Fruit fly (Drosophila melanogaster) whole organism, prepupa: Measurements from ENCODE around the gene firl.

Source experiments
- Blimp-1 ChIP-seq: fragments of 200-800 bp; sonication (Bioruptor generic); optimal IDR thresholded peaks from 3 replicates; lab custom pipeline; 2017; ENCODE audit warnings: missing biosample characterization, missing genetic modification characterization, mild to moderate bottlenecking, moderate library complexity, missing genetic modification reagents
- CG10631 ChIP-seq: fragments of 200-800 bp; sonication (Bioruptor generic); optimal IDR thresholded peaks from 2 replicates; lab custom pipeline; 2016; ENCODE audit warnings: missing biosample characterization, missing genetic modification characterization
- CG10669 ChIP-seq: fragments of 200-800 bp; sonication (Bioruptor generic); optimal IDR thresholded peaks from 3 replicates; lab custom pipeline; 2018; ENCODE audit warnings: missing biosample characterization, mild to moderate bottlenecking, missing genetic modification characterization, moderate library complexity
- CG11294 ChIP-seq: fragments of 200-800 bp; sonication (Bioruptor generic); IDR thresholded peaks from 2 replicates; pipeline ENCODE4 v1.3.6; 2022; ENCODE audit warnings: missing biosample characterization, missing genetic modification characterization
- CG15336 ChIP-seq: fragments of 200-800 bp; sonication (Bioruptor generic); IDR thresholded peaks from 2 replicates; pipeline ENCODE4 v1.3.6; 2022; ENCODE audit warnings: missing biosample characterization, missing genetic modification characterization
- CG1621 ChIP-seq: fragments of 200-800 bp; sonication (Bioruptor generic); optimal IDR thresholded peaks from 3 replicates; lab custom pipeline; 2018; ENCODE audit warnings: missing biosample characterization, mild to moderate bottlenecking, missing genetic modification characterization
- CG16779 ChIP-seq: fragments of 200-800 bp; sonication (Bioruptor generic); optimal IDR thresholded peaks from 3 replicates; lab custom pipeline; 2017; ENCODE audit warnings: missing biosample characterization, mild to moderate bottlenecking, missing genetic modification characterization
- CG32006 ChIP-seq: fragments of 200-800 bp; sonication (Bioruptor generic); optimal IDR thresholded peaks from 3 replicates; lab custom pipeline; 2017; ENCODE audit warnings: missing biosample characterization, mild to moderate bottlenecking, missing genetic modification characterization
- CG34406 ChIP-seq: fragments of 200-800 bp; sonication (Bioruptor generic); optimal IDR thresholded peaks from 3 replicates; lab custom pipeline; 2016; ENCODE audit warnings: missing biosample characterization, missing genetic modification characterization
- CG4318 ChIP-seq: fragments of 200-800 bp; sonication (Bioruptor generic); optimal IDR thresholded peaks from 3 replicates; lab custom pipeline; 2017; ENCODE audit warnings: missing biosample characterization, mild to moderate bottlenecking, missing genetic modification characterization
- CG6163 ChIP-seq: fragments of 200-800 bp; sonication (Bioruptor generic); IDR thresholded peaks from 3 replicates; pipeline ENCODE4 v1.3.6; 2022; ENCODE audit warnings: missing biosample characterization, missing genetic modification characterization
- CG6276 ChIP-seq: fragments of 200-800 bp; sonication (Bioruptor generic); optimal IDR thresholded peaks from 2 replicates; lab custom pipeline; 2017; ENCODE audit warnings: missing biosample characterization, mild to moderate bottlenecking, missing genetic modification characterization
- CG6792 ChIP-seq: fragments of 200-800 bp; sonication (Bioruptor generic); optimal IDR thresholded peaks from 3 replicates; lab custom pipeline; 2016; ENCODE audit warnings: missing biosample characterization, missing genetic modification characterization
- CG6808 ChIP-seq: fragments of 200-800 bp; sonication (Bioruptor generic); optimal IDR thresholded peaks from 3 replicates; lab custom pipeline; 2017; ENCODE audit warnings: missing biosample characterization, missing genetic modification characterization, mild to moderate bottlenecking, moderate library complexity, missing genetic modification reagents
- CG6854 ChIP-seq: fragments of 200-800 bp; sonication (Bioruptor generic); optimal IDR thresholded peaks from 2 replicates; lab custom pipeline; 2017; ENCODE audit warnings: missing biosample characterization, mild to moderate bottlenecking, missing genetic modification characterization
- CG7368 ChIP-seq: fragments of 200-800 bp; sonication (Bioruptor generic); optimal IDR thresholded peaks from 3 replicates; lab custom pipeline; 2016; ENCODE audit warnings: missing biosample characterization, missing genetic modification characterization
- CG8119 ChIP-seq: fragments of 200-800 bp; sonication (Bioruptor generic); IDR thresholded peaks from 3 replicates; pipeline ENCODE4 v1.3.6; 2022; ENCODE audit warnings: missing biosample characterization, missing genetic modification characterization
- CG8319 ChIP-seq: fragments of 200-800 bp; sonication (Bioruptor generic); optimal IDR thresholded peaks from 3 replicates; lab custom pipeline; 2016; ENCODE audit warnings: missing biosample characterization, missing genetic modification characterization
- CG8632 ChIP-seq: fragments of 200-800 bp; sonication (Bioruptor generic); optimal IDR thresholded peaks from 3 replicates; lab custom pipeline; 2016; ENCODE audit warnings: missing biosample characterization, missing genetic modification characterization
- CG9139 ChIP-seq: fragments of 200-800 bp; sonication (Bioruptor generic); optimal IDR thresholded peaks from 3 replicates; lab custom pipeline; 2017; ENCODE audit warnings: missing biosample characterization, mild to moderate bottlenecking, missing genetic modification characterization
- Eip75B ChIP-seq: fragments of 200-800 bp; sonication (Bioruptor generic); optimal IDR thresholded peaks from 3 replicates; lab custom pipeline; 2016; ENCODE audit warnings: missing biosample characterization, missing genetic modification characterization
- Eip78C ChIP-seq: fragments of 200-800 bp; sonication (Bioruptor generic); peaks from one replicate; lab custom pipeline; 2016; ENCODE audit warnings: missing biosample characterization, missing genetic modification characterization
- Eip93F ChIP-seq: fragments of 200-800 bp; sonication (Bioruptor generic); optimal IDR thresholded peaks from 2 replicates; lab custom pipeline; 2016; ENCODE audit warnings: missing biosample characterization, mild to moderate bottlenecking, missing genetic modification characterization
- Ets21C ChIP-seq: fragments of 200-800 bp; sonication (Bioruptor generic); optimal IDR thresholded peaks from 3 replicates; lab custom pipeline; 2016; ENCODE audit warnings: missing biosample characterization, missing genetic modification characterization
- Ets96B ChIP-seq: fragments of 200-800 bp; optimal IDR thresholded peaks from 2 replicates; lab custom pipeline; 2019; ENCODE audit warnings: missing biosample characterization, mild to moderate bottlenecking, missing genetic modification characterization, moderate library complexity
- Gug ChIP-seq: fragments of 200-800 bp; sonication (Bioruptor generic); IDR thresholded peaks from 2 replicates; pipeline ENCODE4 v1.3.6; 2022; ENCODE audit warnings: missing biosample characterization, missing genetic modification characterization
- Hr38 ChIP-seq: sonication (Bioruptor generic); optimal IDR thresholded peaks from 2 replicates; lab custom pipeline; 2016; ENCODE audit warnings: missing biosample characterization, missing genetic modification characterization
- Hr39 ChIP-seq: fragments of 200-800 bp; sonication (Bioruptor generic); optimal IDR thresholded peaks from 2 replicates; lab custom pipeline; 2016; ENCODE audit warnings: missing biosample characterization, missing genetic modification characterization
- Hr4 ChIP-seq: fragments of 200-800 bp; sonication (Bioruptor generic); optimal IDR thresholded peaks from 3 replicates; lab custom pipeline; 2016; ENCODE audit warnings: missing biosample characterization, missing genetic modification characterization
- Lpt ChIP-seq: fragments of 200-800 bp; sonication (Bioruptor generic); optimal IDR thresholded peaks from 3 replicates; lab custom pipeline; 2016; ENCODE audit warnings: missing biosample characterization, missing genetic modification characterization
- Met ChIP-seq: fragments of 200-800 bp; sonication (Bioruptor generic); optimal IDR thresholded peaks from 3 replicates; lab custom pipeline; 2016; ENCODE audit warnings: missing biosample characterization, missing genetic modification characterization
- OdsH ChIP-seq: fragments of 200-800 bp; sonication (Bioruptor generic); optimal IDR thresholded peaks from 3 replicates; lab custom pipeline; 2016; ENCODE audit warnings: missing biosample characterization, missing genetic modification characterization
- Sox102F ChIP-seq: fragments of 200-800 bp; sonication (Bioruptor generic); optimal IDR thresholded peaks from 2 replicates; lab custom pipeline; 2016; ENCODE audit warnings: missing biosample characterization, mild to moderate bottlenecking, missing genetic modification characterization
- cyc ChIP-seq: fragments of 200-800 bp; sonication (Bioruptor generic); optimal IDR thresholded peaks from 3 replicates; lab custom pipeline; 2016; ENCODE audit warnings: missing biosample characterization, missing genetic modification characterization
- dac ChIP-seq: fragments of 200-800 bp; sonication (Bioruptor generic); optimal IDR thresholded peaks from 2 replicates; lab custom pipeline; 2017; ENCODE audit warnings: missing biosample characterization, mild to moderate bottlenecking, missing genetic modification characterization
- dsx ChIP-seq: fragments of 200-800 bp; optimal IDR thresholded peaks from 3 replicates; lab custom pipeline; 2019; ENCODE audit warnings: missing biosample characterization, mild to moderate bottlenecking, missing genetic modification characterization, moderate library complexity; ENCODE audit not compliant: poor library complexity, severe bottlenecking
- eg ChIP-seq: fragments of 200-800 bp; sonication (Bioruptor generic); IDR thresholded peaks from 3 replicates; pipeline ENCODE4 v1.3.6; 2022; ENCODE audit warnings: missing biosample characterization, missing genetic modification characterization
- esn ChIP-seq: fragments of 200-800 bp; sonication (Bioruptor generic); optimal IDR thresholded peaks from 2 replicates; lab custom pipeline; 2016; ENCODE audit warnings: missing biosample characterization, mild to moderate bottlenecking, missing genetic modification characterization, moderate library complexity
- fd59A ChIP-seq: fragments of 200-800 bp; sonication (Bioruptor generic); optimal IDR thresholded peaks from 2 replicates; lab custom pipeline; 2017; ENCODE audit warnings: missing biosample characterization, mild to moderate bottlenecking, missing genetic modification characterization, missing genetic modification reagents
- fd85E ChIP-seq: fragments of 200-800 bp; sonication (Bioruptor generic); optimal IDR thresholded peaks from 3 replicates; lab custom pipeline; 2016; ENCODE audit warnings: missing biosample characterization, missing genetic modification characterization
- salr ChIP-seq, 2 experiments: fragments of 200-800 bp; sonication (Bioruptor generic); optimal IDR thresholded peaks; 3 replicates each; lab custom pipeline; 2016 to 2018; ENCODE audit warnings: missing biosample characterization in 2 of 2, missing genetic modification characterization in 2 of 2, mild to moderate bottlenecking in 1 of 2
- spab ChIP-seq: fragments of 200-800 bp; sonication (Bioruptor generic); optimal IDR thresholded peaks from 2 replicates; lab custom pipeline; 2017; ENCODE audit warnings: missing biosample characterization, mild to moderate bottlenecking, missing genetic modification characterization, missing genetic modification reagents
- ss ChIP-seq, 2 experiments: fragments of 200-800 bp; sonication (Bioruptor generic); optimal IDR thresholded peaks; 2 replicates in 1 of 2; 3 replicates in 1 of 2; lab custom pipeline; 2017 to 2018; ENCODE audit warnings: mild to moderate bottlenecking in 2 of 2, missing biosample characterization in 2 of 2, missing genetic modification characterization in 2 of 2, moderate library complexity in 1 of 2
- svp ChIP-seq: fragments of 200-800 bp; sonication (Bioruptor generic); peaks from one replicate; lab custom pipeline; 2016; ENCODE audit warnings: missing biosample characterization, missing genetic modification characterization
- topi ChIP-seq: fragments of 200-800 bp; sonication (Bioruptor generic); optimal IDR thresholded peaks from 3 replicates; lab custom pipeline; 2016; ENCODE audit warnings: missing biosample characterization, missing genetic modification characterization
- vri ChIP-seq: fragments of 200-800 bp; sonication (Bioruptor generic); optimal IDR thresholded peaks from 3 replicates; lab custom pipeline; 2016; ENCODE audit warnings: missing biosample characterization, mild to moderate bottlenecking, missing genetic modification characterization

firl gene

dm6 chr2L:12065683-12066386 lies 740 bp downstream of the firl start (continued):
- TF ChIP-seq Ets21C (peak; percentile 43), Hr38 (GFP tag; lab: Kevin White, UChicago) (no peak), spab (GFP tag; lab: Kevin White, UChicago) (peak; percentile 87), dac (GFP tag; lab: Kevin White, UChicago) (peak; percentile 98), CG6163 (peak; percentile 91), fd59A (GFP tag; lab: Kevin White, UChicago) (peak; percentile 76), OdsH (GFP tag; lab: Kevin White, UChicago) (peak; percentile 95), Blimp-1 (peak; percentile 97), CG6808 (GFP tag; lab: Kevin White, UChicago) (peak; percentile 90), CG32006 (GFP tag; lab: Kevin White, UChicago) (peak; percentile 100), Hr4 (GFP tag; lab: Kevin White, UChicago) (peak; percentile 94), CG11294 (GFP tag; lab: Robert Waterston, UW) (peak; percentile 87), Lpt (GFP tag; lab: Kevin White, UChicago) (peak; percentile 97), Gug (GFP tag; lab: Robert Waterston, UW) (peak; percentile 94), CG6854 (GFP tag; lab: Kevin White, UChicago) (peak; percentile 69), CG7368 (peak; percentile 84), CG8119 (GFP tag; lab: Robert Waterston, UW) (peak; percentile 99), salr (GFP tag; optimal IDR thresholded peaks at IDR 0.05; lab: Kevin White, UChicago) (peak; percentile 55 to 98), CG4318 (GFP tag; lab: Kevin White, UChicago) (peak; percentile 99), cyc (GFP tag; lab: Kevin White, UChicago) (peak; percentile 64), ss (GFP tag; optimal IDR thresholded peaks at IDR 0.05; lab: Kevin White, UChicago) (peak; percentile 91 to 92), CG10631 (GFP tag; lab: Kevin White, UChicago) (peak; percentile 94), svp (GFP tag; lab: Kevin White, UChicago) (no peak), vri (peak; percentile 10), CG10669 (GFP tag; lab: Kevin White, UChicago) (peak; percentile 85), topi (GFP tag; lab: Kevin White, UChicago) (peak; percentile 71)

dm6 chr2L:12063035-12063434 lies 3.5 kb downstream of the firl start, which contains the start of gene Rab3-GAP:
Gene Rab3-GAP (minus strand): TSS chr2L:12063184.
- TF ChIP-seq dac (GFP tag; lab: Kevin White, UChicago) (no peak), Sox102F (GFP tag; lab: Kevin White, UChicago) (no peak), Hr38 (GFP tag; lab: Kevin White, UChicago) (no peak), Hr39 (GFP tag; lab: Kevin White, UChicago) (no peak), CG8632 (GFP tag; lab: Kevin White, UChicago) (no peak), esn (GFP tag; lab: Kevin White, UChicago) (peak; percentile 70), CG4318 (GFP tag; lab: Kevin White, UChicago) (no peak), dsx (GFP tag; lab: Kevin White, UChicago) (no peak), CG6808 (GFP tag; lab: Kevin White, UChicago) (no peak), eg (GFP tag; lab: Robert Waterston, UW) (peak; percentile 50; the same call in 1 of the 3 replicates), CG9139 (GFP tag; lab: Kevin White, UChicago) (no peak), CG34406 (GFP tag; lab: Kevin White, UChicago) (no peak), Ets96B (tag; lab: Kevin White, UChicago) (no peak), CG16779 (tag; lab: Kevin White, UChicago) (no peak), Blimp-1 (no peak), Eip78C (GFP tag; lab: Kevin White, UChicago) (peak; percentile 73), CG6276 (GFP tag; lab: Kevin White, UChicago) (no peak), Ets21C (peak; percentile 0), vri (no peak), CG6792 (GFP tag; lab: Kevin White, UChicago) (no peak), CG8119 (GFP tag; lab: Robert Waterston, UW) (peak; percentile 22; the same call in 1 of the 3 replicates), CG1621 (tag; lab: Kevin White, UChicago) (no peak), fd85E (GFP tag; lab: Kevin White, UChicago) (no peak), fd59A (GFP tag; lab: Kevin White, UChicago) (no peak), ss (GFP tag; optimal IDR thresholded peaks at IDR 0.05; lab: Kevin White, UChicago) (no peak), Gug (GFP tag; lab: Robert Waterston, UW) (no peak), CG8319 (no peak), CG15336 (GFP tag; lab: Robert Waterston, UW) (no peak), topi (GFP tag; lab: Kevin White, UChicago) (no peak), CG32006 (GFP tag; lab: Kevin White, UChicago) (no peak), Eip75B (GFP tag; lab: Kevin White, UChicago) (no peak), CG7368 (no peak), Eip93F (GFP tag; lab: Kevin White, UChicago) (no peak), CG11294 (GFP tag; lab: Robert Waterston, UW) (no peak), Met (GFP tag; lab: Kevin White, UChicago) (no peak)
